Fruit fly (Drosophila melanogaster) S2 (cell line): ENCODE results near the gene Mabi.

Source experiments
- CG8478 ChIP-seq: fragments of >200 bp; optimal IDR thresholded peaks from 2 replicates; lab custom pipeline; 2018
- CTCF ChIP-seq, 2 experiments: fragments of >200 bp; optimal IDR thresholded peaks; 2 replicates each; lab custom pipeline; 2018

Gene Mabi

dm6 chr2L:13191894-13192293 is 42.6 kb downstream of the Mabi start, which contains the start of the genes CG16974 and Edem2:
TSS of gene CG16974 (minus strand) at chr2L:13191979.
TSS of gene Edem2 (plus strand) at chr2L:13192201.
- TF ChIP-seq CG8478 (lab: Kevin White, UChicago) (no peak), CTCF (optimal IDR thresholded peaks at IDR 0.05; lab: Kevin White, UChicago) (no peak)

DNA sequence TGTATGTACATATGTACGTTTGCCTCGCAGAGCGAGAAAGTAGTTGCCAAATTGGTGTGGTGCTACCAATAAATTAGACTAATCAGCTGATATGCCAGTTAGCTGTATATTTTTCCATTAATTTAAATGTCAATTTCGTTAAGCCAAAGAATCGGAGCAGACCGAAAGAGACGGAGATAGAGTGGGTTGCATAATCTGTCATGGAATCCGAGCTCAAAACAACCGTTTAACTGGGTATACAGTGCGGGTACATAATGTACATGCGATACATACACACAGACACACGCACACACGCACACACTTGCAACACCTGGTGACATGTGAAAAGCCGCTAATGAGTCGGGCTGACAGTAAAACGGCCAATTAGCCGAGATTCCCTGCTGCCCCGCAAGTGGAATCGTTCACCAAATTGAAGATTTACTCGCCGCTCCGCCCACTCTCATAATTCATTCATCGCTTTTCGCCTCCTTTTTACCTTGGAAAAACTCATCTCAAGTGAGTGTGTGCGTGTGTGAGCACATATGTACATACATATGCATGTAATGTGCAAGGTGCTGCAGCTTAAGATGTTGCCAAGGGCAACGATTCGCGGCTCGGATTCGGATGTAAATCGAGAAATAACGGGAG is 43.3 kb downstream of the Mabi start:
- TF ChIP-seq CTCF (optimal IDR thresholded peaks at IDR 0.05; lab: Kevin White, UChicago) (no peak), CG8478 (lab: Kevin White, UChicago) (no peak)

DNA sequence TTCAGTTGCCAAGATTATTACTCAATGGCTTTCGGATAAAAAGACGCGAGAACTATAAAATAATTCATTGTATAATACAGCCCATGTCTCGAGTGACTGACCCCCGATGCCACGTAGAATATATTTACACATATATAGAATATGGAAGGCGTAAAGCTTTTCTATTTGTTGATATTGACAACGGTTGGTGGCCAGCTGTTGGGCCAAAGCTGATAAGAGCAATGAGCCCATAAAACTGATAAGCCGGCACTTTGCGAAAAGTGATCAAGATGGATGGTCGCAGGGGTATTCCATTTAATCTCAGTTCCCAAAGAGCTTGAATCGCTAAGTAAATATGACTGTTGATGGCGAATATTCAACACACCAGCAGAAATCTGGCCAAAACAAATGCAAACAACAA is 43.9 kb downstream of the Mabi start:
- no peak for TF ChIP-seq CG8478 (lab: Kevin White, UChicago)
- no peak for TF ChIP-seq CTCF (optimal IDR thresholded peaks at IDR 0.05; lab: Kevin White, UChicago)
